Worm (Caenorhabditis elegans): ENCODE data around the gene C13A2.3.
"Not testable (repeated sequence)": the region's sequence is repeated elsewhere in the genome, so short reads cannot be mapped to it uniquely, and the experiment has no call there.

The C13A2.3 gene

DNA sequence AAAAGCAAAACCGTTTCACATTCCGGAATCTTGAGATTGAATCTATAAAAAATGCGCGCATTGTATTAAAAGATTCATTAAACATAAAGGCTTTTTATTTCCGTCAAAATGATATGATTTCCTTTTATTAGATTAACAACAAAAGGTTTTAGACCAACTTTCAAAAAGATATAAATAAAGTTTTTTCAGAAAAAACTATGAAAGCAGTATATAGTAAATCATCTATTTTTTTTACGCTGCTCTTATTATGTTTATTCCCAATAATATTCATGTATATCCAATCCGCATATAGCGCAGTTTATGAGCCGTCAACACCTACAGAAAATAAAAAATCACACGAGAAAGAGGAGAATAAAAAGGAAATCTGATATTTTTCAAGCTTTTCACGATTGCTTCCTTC, 22.4 kb downstream of the C13A2.3 start, which contains the start of gene F07G11.2:
TSS of gene F07G11.2 (plus strand) at position 301 of the 400 bp plus-strand sequence.
- not testable (repeated sequence) for TF ChIP-seq ztf-23 (GFP tag; IDR thresholded peaks at IDR 0.05); tab-1 (GFP tag; IDR thresholded peaks at IDR 0.05); ref-1 (GFP tag; conservative IDR thresholded peaks at IDR 0.05)

- TF ChIP-seq ref-1 (GFP tag; conservative IDR thresholded peaks at IDR 0.05) (no peak), klf-2 (GFP tag; conservative IDR thresholded peaks at IDR 0.05) (no peak), ztf-23 (GFP tag; IDR thresholded peaks at IDR 0.05) (no peak), T22C8.4 (GFP tag; IDR thresholded peaks at IDR 0.05) (no peak), tab-1 (GFP tag; IDR thresholded peaks at IDR 0.05) (no peak), flt-1 (GFP tag; IDR thresholded peaks at IDR 0.05) (no peak), med-1 (GFP tag; optimal IDR thresholded peaks at IDR 0.05; ENCODE audit: insufficient read depth) (no peak), cog-1 (tag; optimal IDR thresholded peaks at IDR 0.05) (no peak)
Observed at ce11 chrV:7307089-7307488, 25.0 kb downstream of the C13A2.3 start, which contains the start of gene F07G11.1. F07G11.1 (plus strand) TSS chrV:7307389.

DNA sequence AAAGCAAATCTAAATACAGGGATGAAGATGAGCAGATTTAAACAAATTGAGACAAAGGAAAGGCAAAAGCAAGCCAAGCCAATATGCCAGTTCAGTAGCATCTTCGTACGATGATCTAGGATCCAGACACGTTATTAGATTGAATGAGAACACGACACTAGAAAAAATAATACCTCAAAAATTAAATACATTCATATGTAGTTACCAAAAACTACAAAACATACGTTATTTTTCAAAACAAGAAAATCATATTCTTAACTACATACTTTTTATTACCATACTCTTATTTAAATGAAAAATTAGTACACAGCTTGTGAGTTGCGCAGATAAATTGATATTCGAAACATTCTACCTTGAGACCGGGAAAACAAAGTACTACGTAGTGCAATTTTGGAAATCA, 31.1 kb downstream of the C13A2.3 start, which contains the start of gene srx-6:
TSS of gene srx-6 (minus strand) at position 101 of the 400 bp plus-strand sequence.
- TF ChIP-seq ztf-23 (GFP tag; IDR thresholded peaks at IDR 0.05), result no peak
- no peak for TF ChIP-seq tab-1 (GFP tag; IDR thresholded peaks at IDR 0.05)
- TF ChIP-seq flt-1 (GFP tag; IDR thresholded peaks at IDR 0.05), result no peak

ce11 chrV:7320909-7321308, 38.8 kb downstream of the C13A2.3 start, which contains the start of gene lmd-4:
lmd-4 (minus strand) TSS chrV:7321009.
- TF ChIP-seq ztf-29 (GFP tag; IDR thresholded peaks at IDR 0.05) (no peak), med-1 (GFP tag; optimal IDR thresholded peaks at IDR 0.05; ENCODE audit: insufficient read depth) (no peak), klf-2 (GFP tag; conservative IDR thresholded peaks at IDR 0.05) (no peak), ref-1 (GFP tag; conservative IDR thresholded peaks at IDR 0.05) (no peak), T22C8.4 (GFP tag; IDR thresholded peaks at IDR 0.05) (no peak), cog-1 (tag; optimal IDR thresholded peaks at IDR 0.05) (no peak), tab-1 (GFP tag; IDR thresholded peaks at IDR 0.05) (no peak), flt-1 (GFP tag; IDR thresholded peaks at IDR 0.05) (no peak), ztf-23 (GFP tag; IDR thresholded peaks at IDR 0.05) (no peak)

ce11 chrV:7321915-7322314, 39.8 kb downstream of the C13A2.3 start, which contains the start of gene F10G2.10:
F10G2.10 (plus strand) TSS chrV:7322215.
- TF ChIP-seq ref-1 (GFP tag; conservative IDR thresholded peaks at IDR 0.05) (no peak), ztf-29 (GFP tag; IDR thresholded peaks at IDR 0.05) (no peak), flt-1 (GFP tag; IDR thresholded peaks at IDR 0.05) (no peak), T22C8.4 (GFP tag; IDR thresholded peaks at IDR 0.05) (no peak), cog-1 (tag; optimal IDR thresholded peaks at IDR 0.05) (no peak), med-1 (GFP tag; optimal IDR thresholded peaks at IDR 0.05; ENCODE audit: insufficient read depth) (no peak), ztf-23 (GFP tag; IDR thresholded peaks at IDR 0.05) (no peak), klf-2 (GFP tag; conservative IDR thresholded peaks at IDR 0.05) (no peak), tab-1 (GFP tag; IDR thresholded peaks at IDR 0.05) (no peak)

- TF ChIP-seq klf-2 (GFP tag; conservative IDR thresholded peaks at IDR 0.05) (no peak), ztf-29 (GFP tag; IDR thresholded peaks at IDR 0.05) (no peak), med-1 (GFP tag; optimal IDR thresholded peaks at IDR 0.05; ENCODE audit: insufficient read depth) (no peak), ref-1 (GFP tag; conservative IDR thresholded peaks at IDR 0.05) (no peak), flt-1 (GFP tag; IDR thresholded peaks at IDR 0.05) (no peak), T22C8.4 (GFP tag; IDR thresholded peaks at IDR 0.05) (no peak), tab-1 (GFP tag; IDR thresholded peaks at IDR 0.05) (no peak), ztf-23 (GFP tag; IDR thresholded peaks at IDR 0.05) (no peak), cog-1 (tag; optimal IDR thresholded peaks at IDR 0.05) (no peak)
Observed at ce11 chrV:7325285-7325684, 43.1 kb downstream of the C13A2.3 start, which contains the start of gene srx-92. srx-92 (minus strand) TSS chrV:7325385.

DNA sequence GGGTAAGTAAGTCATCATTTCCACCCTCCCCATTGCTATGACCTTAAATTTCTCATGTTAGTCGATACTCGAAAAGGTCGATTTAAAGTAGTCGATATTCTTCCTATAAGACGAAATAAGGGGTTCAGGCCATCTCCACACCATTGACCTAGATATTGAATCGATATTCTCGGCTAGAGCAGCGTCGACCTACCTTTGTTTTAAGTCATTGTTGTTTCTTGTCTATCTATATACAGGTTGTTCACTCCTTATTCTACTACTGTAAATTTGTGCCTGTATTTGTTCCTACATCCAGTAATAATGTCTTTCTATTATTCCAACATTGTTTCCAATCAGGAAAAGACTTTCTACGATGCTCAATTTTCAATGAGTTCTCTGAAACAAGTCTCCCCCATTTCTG, 44.8 kb downstream of the C13A2.3 start, which contains the start of gene F10G2.4:
TSS of gene F10G2.4 (plus strand) at position 301 of the 400 bp plus-strand sequence.
- TF ChIP-seq tab-1 (GFP tag; IDR thresholded peaks at IDR 0.05) (no peak), ref-1 (GFP tag; conservative IDR thresholded peaks at IDR 0.05) (no peak), flt-1 (GFP tag; IDR thresholded peaks at IDR 0.05) (no peak), med-1 (GFP tag; optimal IDR thresholded peaks at IDR 0.05; ENCODE audit: insufficient read depth) (no peak), klf-2 (GFP tag; conservative IDR thresholded peaks at IDR 0.05) (no peak), ztf-29 (GFP tag; IDR thresholded peaks at IDR 0.05) (no peak), ztf-23 (GFP tag; IDR thresholded peaks at IDR 0.05) (no peak), cog-1 (tag; optimal IDR thresholded peaks at IDR 0.05) (no peak), T22C8.4 (GFP tag; IDR thresholded peaks at IDR 0.05) (no peak)

DNA sequence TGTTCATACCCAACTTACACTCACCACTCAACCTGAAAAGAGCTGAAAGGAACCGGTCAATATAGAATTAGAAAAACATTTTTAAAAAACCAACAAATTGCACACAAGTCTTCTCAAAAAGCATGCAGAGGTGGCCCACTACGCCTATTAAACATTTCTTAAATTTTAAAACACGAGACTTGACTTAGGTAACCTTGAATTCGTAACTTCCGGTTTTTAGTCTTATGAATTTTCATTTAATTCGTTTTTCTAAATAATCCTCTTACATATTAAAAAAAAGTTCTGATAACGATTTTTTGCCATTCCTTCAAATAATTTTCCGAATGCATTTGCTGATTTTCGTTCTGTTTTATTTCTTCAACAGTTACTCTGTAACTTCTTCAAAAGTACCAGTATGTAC, 46.0 kb downstream of the C13A2.3 start, which contains the start of gene clec-7:
TSS of gene clec-7 (plus strand) at position 301 of the 400 bp plus-strand sequence.
- no peak for TF ChIP-seq ztf-23 (GFP tag; IDR thresholded peaks at IDR 0.05)
- no peak for TF ChIP-seq med-1 (GFP tag; optimal IDR thresholded peaks at IDR 0.05; ENCODE audit: insufficient read depth)
- no peak for TF ChIP-seq ref-1 (GFP tag; conservative IDR thresholded peaks at IDR 0.05)
- TF ChIP-seq klf-2 (GFP tag; conservative IDR thresholded peaks at IDR 0.05), result no peak
- TF ChIP-seq flt-1 (GFP tag; IDR thresholded peaks at IDR 0.05), result no peak
- TF ChIP-seq tab-1 (GFP tag; IDR thresholded peaks at IDR 0.05), result no peak
- no peak for TF ChIP-seq cog-1 (tag; optimal IDR thresholded peaks at IDR 0.05)
- no peak for TF ChIP-seq ztf-29 (GFP tag; IDR thresholded peaks at IDR 0.05)
- no peak for TF ChIP-seq T22C8.4 (GFP tag; IDR thresholded peaks at IDR 0.05)

ce11 chrV:7330868-7331267, 48.7 kb downstream of the C13A2.3 start, which contains the start of gene F10G2.2:
F10G2.2 (plus strand) TSS chrV:7331168.
- TF ChIP-seq cog-1 (tag; optimal IDR thresholded peaks at IDR 0.05), result no peak
- no peak for TF ChIP-seq T22C8.4 (GFP tag; IDR thresholded peaks at IDR 0.05)
- TF ChIP-seq ztf-29 (GFP tag; IDR thresholded peaks at IDR 0.05), result no peak
- no peak for TF ChIP-seq ref-1 (GFP tag; conservative IDR thresholded peaks at IDR 0.05)
- TF ChIP-seq ztf-23 (GFP tag; IDR thresholded peaks at IDR 0.05), result no peak
- TF ChIP-seq tab-1 (GFP tag; IDR thresholded peaks at IDR 0.05), result no peak
- no peak for TF ChIP-seq flt-1 (GFP tag; IDR thresholded peaks at IDR 0.05)
- no peak for TF ChIP-seq med-1 (GFP tag; optimal IDR thresholded peaks at IDR 0.05; ENCODE audit: insufficient read depth)
- no peak for TF ChIP-seq klf-2 (GFP tag; conservative IDR thresholded peaks at IDR 0.05)

DNA sequence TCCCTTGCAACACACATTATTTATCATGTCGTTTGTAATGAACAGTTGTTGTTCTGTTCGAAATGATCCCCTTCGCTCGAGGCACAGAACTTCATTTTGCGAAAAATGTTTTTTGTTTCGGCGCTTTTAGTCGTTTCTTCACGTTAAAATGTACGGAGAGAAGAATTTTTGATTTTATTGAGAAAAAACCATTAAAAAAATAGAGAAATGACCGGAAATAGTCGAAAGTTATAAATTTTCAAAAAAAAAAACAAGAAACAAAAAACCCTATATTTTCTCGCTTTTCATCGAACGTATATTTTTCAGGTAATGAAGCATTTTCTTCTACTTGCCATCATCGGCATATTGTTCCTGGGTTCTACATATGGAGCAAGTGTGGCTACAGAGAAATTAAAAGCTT, 50.1 kb downstream of the C13A2.3 start, which contains the start of gene F10G2.1:
TSS of gene F10G2.1 (plus strand) at position 301 of the 400 bp plus-strand sequence.
- TF ChIP-seq med-1 (GFP tag; optimal IDR thresholded peaks at IDR 0.05; ENCODE audit: insufficient read depth) (no peak), klf-2 (GFP tag; conservative IDR thresholded peaks at IDR 0.05) (no peak), ztf-29 (GFP tag; IDR thresholded peaks at IDR 0.05) (no peak), flt-1 (GFP tag; IDR thresholded peaks at IDR 0.05) (no peak), ref-1 (GFP tag; conservative IDR thresholded peaks at IDR 0.05) (no peak), cog-1 (tag; optimal IDR thresholded peaks at IDR 0.05) (no peak), ztf-23 (GFP tag; IDR thresholded peaks at IDR 0.05) (no peak), T22C8.4 (GFP tag; IDR thresholded peaks at IDR 0.05) (no peak), tab-1 (GFP tag; IDR thresholded peaks at IDR 0.05) (no peak)

Measured in whole organism, midembryonic.